Worm (Caenorhabditis elegans): ENCODE measurements around the gene tbx-37.

- TF ChIP-seq ama-1 (optimal IDR thresholded peaks at IDR 0.05): no peak
- TF ChIP-seq ceh-82 (tag; optimal IDR thresholded peaks at IDR 0.05): no peak
- TF ChIP-seq ces-1 (GFP tag; optimal IDR thresholded peaks at IDR 0.05): no peak
- TF ChIP-seq snpc-1.2 (GFP tag; IDR thresholded peaks at IDR 0.05): no peak
- no peak for TF ChIP-seq nhr-41 (GFP tag; IDR thresholded peaks at IDR 0.05)
- no peak for TF ChIP-seq mes-2 (tag; optimal IDR thresholded peaks at IDR 0.05; ENCODE audit: poor library complexity, severe bottlenecking)
- TF ChIP-seq pha-4 (GFP tag; IDR thresholded peaks at IDR 0.05): no peak
- TF ChIP-seq pha-4 (tag; optimal IDR thresholded peaks at IDR 0.05): no peak
- TF ChIP-seq daf-8 (GFP tag; IDR thresholded peaks at IDR 0.05): no peak
- no peak for TF ChIP-seq hlh-30 (tag; optimal IDR thresholded peaks at IDR 0.05; ENCODE audit: insufficient read depth)
- no peak for TF ChIP-seq snpc-4 (tag; optimal IDR thresholded peaks at IDR 0.05)
- no peak for TF ChIP-seq unc-39 (tag; optimal IDR thresholded peaks at IDR 0.05)
- TF ChIP-seq tag-97 (GFP tag; IDR thresholded peaks at IDR 0.05): no peak
Observed at ce11 chrIII:11268532-11268931, 41.6 kb upstream of the tbx-37 start.
